Worm (Caenorhabditis elegans) whole organism, L3 larva: Measurements from ENCODE around the gene K08F8.7.

Experiments
- ama-1 ChIP-seq: fragments of 150-350 bp; optimal IDR thresholded peaks from 2 replicates; lab custom pipeline; 2018
- ceh-28 ChIP-seq: fragments of 150-350 bp; optimal IDR thresholded peaks from 2 replicates; lab custom pipeline; 2014; ENCODE audit warnings: missing biosample characterization, missing genetic modification reagents, missing genetic modification characterization
- elt-3 ChIP-seq, 3 experiments: fragments of 150-350 bp in 1 of 3; sonication (generic microtip) in 2 of 3; optimal IDR thresholded peaks; 2 replicates in 2 of 3; 4 replicates in 1 of 3; lab custom pipeline; 2014 to 2017; ENCODE audit warnings: missing biosample characterization in 3 of 3, missing genetic modification characterization in 3 of 3
- fkh-2 ChIP-seq: fragments of 150-350 bp; optimal IDR thresholded peaks from 2 replicates; lab custom pipeline; 2014; ENCODE audit warnings: missing biosample characterization, missing genetic modification reagents, missing genetic modification characterization
- hmg-11 ChIP-seq: sonication (generic microtip); optimal IDR thresholded peaks from 2 replicates; lab custom pipeline; 2016; ENCODE audit warnings: missing genetic modification characterization, missing compliant biosample characterization
- jun-1 ChIP-seq: fragments of 150-350 bp; optimal IDR thresholded peaks from 2 replicates; lab custom pipeline; 2014; ENCODE audit warnings: missing biosample characterization, missing genetic modification reagents, missing genetic modification characterization
- mdl-1 ChIP-seq: fragments of 150-350 bp; optimal IDR thresholded peaks from 2 replicates; lab custom pipeline; 2014; ENCODE audit warnings: missing biosample characterization, missing genetic modification characterization
- nhr-11 ChIP-seq: fragments of 150-350 bp; optimal IDR thresholded peaks from 2 replicates; lab custom pipeline; 2014; ENCODE audit warnings: missing biosample characterization, missing genetic modification characterization
- nhr-12 ChIP-seq: fragments of 150-350 bp; optimal IDR thresholded peaks from 2 replicates; lab custom pipeline; 2014; ENCODE audit warnings: missing biosample characterization, missing genetic modification characterization
- nhr-25 ChIP-seq: sonication (generic microtip); optimal IDR thresholded peaks from 2 replicates; lab custom pipeline; 2017; ENCODE audit warnings: missing biosample characterization, missing genetic modification characterization
- nhr-28 ChIP-seq: fragments of 150-350 bp; optimal IDR thresholded peaks from 2 replicates; lab custom pipeline; 2014; ENCODE audit warnings: missing biosample characterization, missing genetic modification characterization
- nhr-77 ChIP-seq: fragments of 150-350 bp; optimal IDR thresholded peaks from 2 replicates; lab custom pipeline; 2014; ENCODE audit warnings: missing biosample characterization, missing genetic modification characterization
- snpc-4 ChIP-seq: fragments of 150-350 bp; optimal IDR thresholded peaks from 2 replicates; lab custom pipeline; 2014; ENCODE audit warnings: missing biosample characterization, missing genetic modification characterization

DNA sequence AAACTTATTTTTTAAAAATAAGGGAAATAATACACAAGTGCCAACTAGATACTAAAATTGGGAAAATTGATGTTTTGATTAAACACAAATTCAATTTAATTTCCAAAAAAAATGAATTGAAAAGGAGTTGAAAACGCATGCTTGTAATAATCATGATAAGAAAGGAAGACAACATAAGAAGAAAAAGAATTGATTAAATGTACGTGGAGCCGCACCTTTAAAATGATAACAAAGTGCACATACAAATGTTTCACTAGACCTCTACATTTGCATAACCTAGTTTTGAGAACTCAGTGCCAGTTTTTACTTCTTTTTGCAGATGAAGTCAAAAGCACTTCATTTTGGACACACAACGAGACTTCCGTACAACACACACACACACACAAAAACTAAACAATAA is 6.6 kb upstream of the K08F8.7 start:
- TF ChIP-seq fkh-2 (tag; lab: Kevin White, UChicago) (no peak), mdl-1 (tag; lab: Kevin White, UChicago) (no peak), ceh-28 (no peak), nhr-25 (no peak), elt-3 (tag; optimal IDR thresholded peaks at IDR 0.05; lab: Kevin White, UChicago) (no peak), jun-1 (tag; lab: Kevin White, UChicago) (no peak), snpc-4 (tag; lab: Kevin White, UChicago) (no peak), nhr-28 (tag; lab: Kevin White, UChicago) (no peak), nhr-12 (tag; lab: Kevin White, UChicago) (no peak), hmg-11 (tag; lab: Kevin White, UChicago) (no peak), nhr-11 (tag; lab: Kevin White, UChicago) (no peak), ama-1 (lab: Kevin White, UChicago) (no peak), nhr-77 (no peak)
